Worm (Caenorhabditis elegans) whole organism, L4/young adult: ENCODE measurements around the gene Y39G8B.2.

Experiments
- W03F9.2 ChIP-seq: fragments of 150-350 bp; optimal IDR thresholded peaks from 2 replicates; lab custom pipeline; 2014; ENCODE audit warnings: missing biosample characterization, missing genetic modification characterization
- dao-5 ChIP-seq: sonication (generic microtip); optimal IDR thresholded peaks from 2 replicates; lab custom pipeline; 2016; ENCODE audit warnings: missing genotype, missing genetic modification characterization, moderate library complexity, missing compliant biosample characterization

ce11 chrII:13973514-13973913, 2.5 kb downstream of the Y39G8B.2 start, which contains the start of gene Y39G8B.1:
- TF ChIP-seq W03F9.2 (peak; percentile 27), dao-5 (tag; lab: Kevin White, UChicago) (no peak)
